Fruit fly (Drosophila melanogaster): Measurements from ENCODE around the gene CG31676.

Gene CG31676

dm6 chr2L:20885889-20886507 lies 45.4 kb downstream of the CG31676 start:
- TF ChIP-seq pnt (GFP tag; optimal IDR thresholded peaks at IDR 0.05) (no peak), gsb (GFP tag; IDR thresholded peaks at IDR 0.05) (no peak), CG8089 (GFP tag; optimal IDR thresholded peaks at IDR 0.05) (no peak), CTCF (GFP tag; optimal IDR thresholded peaks at IDR 0.05) (peak; percentile 9), CG4404 (GFP tag; IDR thresholded peaks at IDR 0.05) (no peak), CG13296 (GFP tag; optimal IDR thresholded peaks at IDR 0.05) (no peak), Gug (GFP tag; IDR thresholded peaks at IDR 0.05) (no peak), CG10979 (tag; optimal IDR thresholded peaks at IDR 0.05) (no peak), jumu (GFP tag; optimal IDR thresholded peaks at IDR 0.05) (no peak), HLH54F (GFP tag; optimal IDR thresholded peaks at IDR 0.05) (no peak), Meics (GFP tag; optimal IDR thresholded peaks at IDR 0.05) (no peak), CG3163 (GFP tag; optimal IDR thresholded peaks at IDR 0.05) (no peak), Fer3 (tag; optimal IDR thresholded peaks at IDR 0.05) (no peak), CG32772 (GFP tag; IDR thresholded peaks at IDR 0.05) (no peak), CG7928 (GFP tag; optimal IDR thresholded peaks at IDR 0.05) (no peak), CG4424 (GFP tag; optimal IDR thresholded peaks at IDR 0.05) (no peak), bsh (GFP tag; optimal IDR thresholded peaks at IDR 0.05) (no peak), Rx (GFP tag; IDR thresholded peaks at IDR 0.05) (no peak), CG32767 (GFP tag; IDR thresholded peaks at IDR 0.05) (no peak), Dref (GFP tag; IDR thresholded peaks at IDR 0.05) (no peak), CoRest (tag; optimal IDR thresholded peaks at IDR 0.05) (no peak), CG3847 (GFP tag; IDR thresholded peaks at IDR 0.05) (no peak), CG14014 (GFP tag; IDR thresholded peaks at IDR 0.05) (peak; percentile 10; the same call in 1 of the 2 replicates), twi (tag; optimal IDR thresholded peaks at IDR 0.05) (no peak), fru (optimal IDR thresholded peaks at IDR 0.05) (no peak), CG34376 (GFP tag; optimal IDR thresholded peaks at IDR 0.05) (peak; percentile 65), onecut (GFP tag; IDR thresholded peaks at IDR 0.05) (no peak), CG31365 (tag; optimal IDR thresholded peaks at IDR 0.05) (no peak), CG1024 (GFP tag; IDR thresholded peaks at IDR 0.05) (no peak), CG6791 (GFP tag; IDR thresholded peaks at IDR 0.05; ENCODE audit: partially characterized antibody) (no peak), cwo (GFP tag; optimal IDR thresholded peaks at IDR 0.05) (no peak), grau (tag; optimal IDR thresholded peaks at IDR 0.05) (no peak), CG15696 (tag; optimal IDR thresholded peaks at IDR 0.05) (no peak), PHDP (tag; optimal IDR thresholded peaks at IDR 0.05) (peak; percentile 26), gro (GFP tag; optimal IDR thresholded peaks at IDR 0.05) (no peak), CG9876 (GFP tag; optimal IDR thresholded peaks at IDR 0.05) (no peak), Drgx (GFP tag; IDR thresholded peaks at IDR 0.05) (no peak), CG3726 (GFP tag; IDR thresholded peaks at IDR 0.05) (no peak), CG10543 (GFP tag; optimal IDR thresholded peaks at IDR 0.05) (peak; percentile 30), CG30431 (GFP tag; optimal IDR thresholded peaks at IDR 0.05) (no peak), nau (GFP tag; optimal IDR thresholded peaks at IDR 0.05) (peak; percentile 39), psq (GFP tag; optimal IDR thresholded peaks at IDR 0.05) (peak; percentile 20), CG6175 (GFP tag; IDR thresholded peaks at IDR 0.05) (no peak), CG18764 (GFP tag; optimal IDR thresholded peaks at IDR 0.05) (no peak), ssp (GFP tag; IDR thresholded peaks at IDR 0.05) (no peak), tin (GFP tag; optimal IDR thresholded peaks at IDR 0.05) (no peak), Sry-β (GFP tag; optimal IDR thresholded peaks at IDR 0.05) (no peak), Kr (GFP tag; optimal IDR thresholded peaks at IDR 0.05) (no peak), chm (GFP tag; IDR thresholded peaks at IDR 0.05) (no peak), CG2889 (GFP tag; IDR thresholded peaks at IDR 0.05) (no peak), CG4854 (GFP tag; optimal IDR thresholded peaks at IDR 0.05) (no peak), B-H1 (GFP tag; IDR thresholded peaks at IDR 0.05) (no peak), pzg (GFP tag; optimal IDR thresholded peaks at IDR 0.05) (no peak)

Measured in whole organism, embryonic.